Worm (Caenorhabditis elegans) whole organism, early embryonic: ENCODE measurements around the gene acr-16.

Source experiments
- B0310.2 ChIP-seq: sonication (generic microtip); optimal IDR thresholded peaks from 2 replicates; lab custom pipeline; 2016; ENCODE audit warnings: mild to moderate bottlenecking, missing genetic modification characterization, missing compliant biosample characterization
- aly-1 ChIP-seq: sonication (generic microtip); optimal IDR thresholded peaks from 2 replicates; lab custom pipeline; 2016; ENCODE audit warnings: missing genetic modification characterization, missing compliant biosample characterization
- ama-1 ChIP-seq: fragments of 150-350 bp; optimal IDR thresholded peaks from 2 replicates; lab custom pipeline; 2014
- ceh-13 ChIP-seq: fragments of 200-800 bp; sonication (Bioruptor generic); optimal IDR thresholded peaks from 2 replicates; lab custom pipeline; 2018; ENCODE audit warnings: mild to moderate bottlenecking, missing genetic modification characterization, missing compliant biosample characterization
- ceh-36 ChIP-seq: sonication (generic microtip); optimal IDR thresholded peaks from 2 replicates; lab custom pipeline; 2016; ENCODE audit warnings: missing genetic modification characterization, inconsistent platforms, missing compliant biosample characterization
- flt-1 ChIP-seq: fragments of 200-800 bp; sonication (Bioruptor generic); IDR thresholded peaks from 2 replicates; pipeline ENCODE4 v1.3.6; 2022; ENCODE audit warnings: missing genetic modification characterization, missing compliant biosample characterization
- hmg-4 ChIP-seq: fragments of 200-800 bp; sonication (Bioruptor generic); optimal IDR thresholded peaks from 2 replicates; lab custom pipeline; 2018; ENCODE audit warnings: mild to moderate bottlenecking, missing genetic modification characterization, missing compliant biosample characterization
- scrt-1 ChIP-seq: fragments of 200-800 bp; sonication (Bioruptor generic); IDR thresholded peaks from 2 replicates; pipeline ENCODE4 v1.3.6; 2022; ENCODE audit warnings: missing genetic modification characterization, missing compliant biosample characterization
- tra-4 ChIP-seq: sonication (generic microtip); optimal IDR thresholded peaks from 2 replicates; lab custom pipeline; 2017; ENCODE audit warnings: missing genetic modification characterization, missing compliant biosample characterization

ce11 chrV:8588079-8588478 lies 27.1 kb downstream of the acr-16 start, which contains the start of gene C10B5.3:
- TF ChIP-seq tra-4 (tag; lab: Kevin White, UChicago) (no peak), ama-1 (lab: Kevin White, UChicago) (no peak), ceh-13 (no peak), aly-1 (tag; lab: Kevin White, UChicago) (no peak), ceh-36 (tag; lab: Kevin White, UChicago) (no peak), hmg-4 (GFP tag; lab: Kevin White, UChicago) (no peak), B0310.2 (no peak), flt-1 (GFP tag; lab: Robert Waterston, UW) (no peak), scrt-1 (no peak)
